Fruit fly (Drosophila melanogaster) whole organism, embryonic: ENCODE measurements around the gene CG14230.

Source experiments
- Antp ChIP-seq: fragments of 200-800 bp; sonication (Bioruptor generic); optimal IDR thresholded peaks from 3 replicates; lab custom pipeline; 2016; ENCODE audit warnings: missing biosample characterization, missing genetic modification characterization
- CG10209 ChIP-seq: fragments of 200-800 bp; sonication (Bioruptor generic); optimal IDR thresholded peaks from 3 replicates; lab custom pipeline; 2017; ENCODE audit warnings: missing biosample characterization, mild to moderate bottlenecking, missing genetic modification characterization, missing genetic modification reagents
- CG10274 ChIP-seq: fragments of 200-800 bp; sonication (Bioruptor generic); optimal IDR thresholded peaks from 3 replicates; lab custom pipeline; 2017; ENCODE audit warnings: missing biosample characterization, mild to moderate bottlenecking, missing genetic modification characterization
- CG10462 ChIP-seq: fragments of 200-800 bp; sonication (Bioruptor generic); optimal IDR thresholded peaks from 2 replicates; lab custom pipeline; 2016; ENCODE audit warnings: missing biosample characterization, missing genetic modification characterization
- CG10654 ChIP-seq: fragments of 200-800 bp; sonication (Bioruptor generic); optimal IDR thresholded peaks from 2 replicates; lab custom pipeline; 2016; ENCODE audit warnings: missing biosample characterization, missing genetic modification characterization
- CG11247 ChIP-seq: fragments of 200-800 bp; sonication (Bioruptor generic); IDR thresholded peaks from 2 replicates; pipeline ENCODE4 v1.3.6; 2022; ENCODE audit warnings: missing biosample characterization, missing genetic modification characterization
- CG11560 ChIP-seq: fragments of 200-800 bp; sonication (Bioruptor generic); IDR thresholded peaks from 3 replicates; pipeline ENCODE4 v1.3.6; 2022; ENCODE audit warnings: missing biosample characterization, missing genetic modification characterization
- CG11695 ChIP-seq: fragments of 200-800 bp; sonication (Bioruptor generic); IDR thresholded peaks from 3 replicates; pipeline ENCODE4 v1.3.6; 2022; ENCODE audit warnings: missing biosample characterization, missing genetic modification characterization
- CG12219 ChIP-seq: fragments of 200-800 bp; sonication (Bioruptor generic); optimal IDR thresholded peaks from 3 replicates; lab custom pipeline; 2018; ENCODE audit warnings: missing biosample characterization, mild to moderate bottlenecking, missing genetic modification characterization
- CG13123 ChIP-seq: fragments of 200-800 bp; sonication (Bioruptor generic); optimal IDR thresholded peaks from 2 replicates; lab custom pipeline; 2016; ENCODE audit warnings: missing biosample characterization, missing genetic modification characterization
- CG15479 ChIP-seq: fragments of 200-800 bp; sonication (Bioruptor generic); optimal IDR thresholded peaks from 3 replicates; lab custom pipeline; 2019; ENCODE audit warnings: missing biosample characterization, mild to moderate bottlenecking, missing genetic modification characterization, moderate library complexity
- CG17186 ChIP-seq: fragments of 200-800 bp; sonication (Bioruptor generic); optimal IDR thresholded peaks from 3 replicates; lab custom pipeline; 2017; ENCODE audit warnings: missing biosample characterization, missing genetic modification reagents, missing genetic modification characterization
- CG2678 ChIP-seq: fragments of 200-800 bp; sonication (Bioruptor generic); optimal IDR thresholded peaks from 3 replicates; lab custom pipeline; 2019; ENCODE audit warnings: missing biosample characterization, mild to moderate bottlenecking, missing genetic modification characterization, moderate library complexity
- CG31388 ChIP-seq: fragments of 200-800 bp; sonication (Bioruptor generic); optimal IDR thresholded peaks from 2 replicates; lab custom pipeline; 2016; ENCODE audit warnings: missing biosample characterization, missing genetic modification characterization
- CG3163 ChIP-seq: fragments of 200-800 bp; sonication (Bioruptor generic); optimal IDR thresholded peaks from 3 replicates; lab custom pipeline; 2016; ENCODE audit warnings: missing biosample characterization, missing genetic modification characterization
- CG3281 ChIP-seq: fragments of 200-800 bp; sonication (Bioruptor generic); optimal IDR thresholded peaks from 3 replicates; lab custom pipeline; 2017; ENCODE audit warnings: missing biosample characterization, mild to moderate bottlenecking, missing genetic modification characterization
- CG43689 ChIP-seq: fragments of 200-800 bp; sonication (Bioruptor generic); IDR thresholded peaks from 2 replicates; pipeline ENCODE4 v1.3.6; 2022; ENCODE audit warnings: missing biosample characterization, missing genetic modification characterization
- CG7271 ChIP-seq: fragments of 200-800 bp; sonication (Bioruptor generic); optimal IDR thresholded peaks from 2 replicates; lab custom pipeline; 2018; ENCODE audit warnings: missing biosample characterization, mild to moderate bottlenecking, missing genetic modification characterization, moderate library complexity
- CG7372 ChIP-seq: fragments of 200-800 bp; sonication (Bioruptor generic); IDR thresholded peaks from 2 replicates; pipeline ENCODE4 v1.3.6; 2022; ENCODE audit warnings: missing biosample characterization, missing genetic modification characterization
- CG8388 ChIP-seq: fragments of 200-800 bp; sonication (Bioruptor generic); optimal IDR thresholded peaks from 2 replicates; lab custom pipeline; 2019; ENCODE audit warnings: missing biosample characterization, mild to moderate bottlenecking, missing genetic modification characterization, moderate library complexity
- D19B ChIP-seq: fragments of 200-800 bp; sonication (Bioruptor generic); optimal IDR thresholded peaks from 2 replicates; lab custom pipeline; 2017; ENCODE audit warnings: missing biosample characterization, mild to moderate bottlenecking, missing genetic modification characterization
- Dek ChIP-seq: fragments of 200-800 bp; sonication (Bioruptor generic); optimal IDR thresholded peaks from 3 replicates; lab custom pipeline; 2019; ENCODE audit warnings: missing biosample characterization, mild to moderate bottlenecking, missing genetic modification characterization, moderate library complexity
- E2f1 ChIP-seq: fragments of 200-800 bp; sonication (Bioruptor generic); IDR thresholded peaks from 2 replicates; pipeline ENCODE4 v1.3.6; 2022; ENCODE audit warnings: missing biosample characterization, missing genetic modification characterization
- Fer1 ChIP-seq: fragments of 200-800 bp; sonication (Bioruptor generic); optimal IDR thresholded peaks from 2 replicates; lab custom pipeline; 2017; ENCODE audit warnings: missing biosample characterization, mild to moderate bottlenecking, missing genetic modification characterization
- HmgD ChIP-seq: fragments of 200-800 bp; sonication (Bioruptor generic); optimal IDR thresholded peaks from 3 replicates; lab custom pipeline; 2016; ENCODE audit warnings: missing biosample characterization, missing genetic modification characterization
- Hmr ChIP-seq: fragments of 200-800 bp; sonication (Bioruptor generic); optimal IDR thresholded peaks from 3 replicates; lab custom pipeline; 2017; ENCODE audit warnings: mild to moderate bottlenecking, missing biosample characterization, missing genetic modification reagents, missing genetic modification characterization
- Lpt ChIP-seq: fragments of >200 bp; optimal IDR thresholded peaks from 2 replicates; lab custom pipeline; 2018; ENCODE audit warnings: missing biosample characterization, missing genetic modification characterization
- MBD-R2 ChIP-seq: fragments of 200-800 bp; sonication (Bioruptor generic); IDR thresholded peaks from 2 replicates; pipeline ENCODE4 v1.3.6; 2022; ENCODE audit warnings: missing biosample characterization, missing genetic modification characterization
- Mad ChIP-seq: fragments of 200-800 bp; sonication (Bioruptor generic); optimal IDR thresholded peaks from 2 replicates; lab custom pipeline; 2016; ENCODE audit warnings: missing biosample characterization, missing genetic modification characterization
- NfI ChIP-seq: fragments of 200-800 bp; sonication (Bioruptor generic); optimal IDR thresholded peaks from 3 replicates; lab custom pipeline; 2018; ENCODE audit warnings: missing biosample characterization, mild to moderate bottlenecking, missing genetic modification characterization, moderate library complexity
- Oli ChIP-seq: fragments of 200-800 bp; sonication (Bioruptor generic); optimal IDR thresholded peaks from 2 replicates; lab custom pipeline; 2018; ENCODE audit warnings: missing biosample characterization, mild to moderate bottlenecking, missing genetic modification characterization, moderate library complexity
- ci ChIP-seq: fragments of 200-800 bp; sonication (Bioruptor generic); IDR thresholded peaks from 3 replicates; pipeline ENCODE4 v1.3.6; 2022; ENCODE audit warnings: missing biosample characterization, missing genetic modification characterization
- ems ChIP-seq: fragments of 200-800 bp; sonication (Bioruptor generic); optimal IDR thresholded peaks from 3 replicates; lab custom pipeline; 2016; ENCODE audit warnings: missing biosample characterization, missing genetic modification characterization
- gcm2 ChIP-seq: fragments of 200-800 bp; sonication (Bioruptor generic); optimal IDR thresholded peaks from 2 replicates; lab custom pipeline; 2016; ENCODE audit warnings: missing biosample characterization, missing genetic modification characterization
- hb ChIP-seq: fragments of 200-800 bp; sonication (Bioruptor generic); IDR thresholded peaks from 3 replicates; pipeline ENCODE4 v1.3.6; 2022; ENCODE audit warnings: missing biosample characterization, missing genetic modification characterization; ENCODE audit not compliant: partially characterized antibody
- hbn ChIP-seq: fragments of 200-800 bp; sonication (Bioruptor generic); IDR thresholded peaks from 2 replicates; pipeline ENCODE4 v1.3.6; 2022; ENCODE audit warnings: missing biosample characterization, missing genetic modification characterization; ENCODE audit not compliant: partially characterized antibody
- lbe ChIP-seq: fragments of 200-800 bp; sonication (Bioruptor generic); optimal IDR thresholded peaks from 2 replicates; lab custom pipeline; 2016; ENCODE audit warnings: missing biosample characterization, mild to moderate bottlenecking, missing genetic modification characterization
- otp ChIP-seq: fragments of 200-800 bp; sonication (Bioruptor generic); IDR thresholded peaks from 3 replicates; pipeline ENCODE4, ENCODE4 v1.3.6; 2022; ENCODE audit warnings: missing biosample characterization, missing genetic modification characterization
- peb ChIP-seq: fragments of 200-800 bp; sonication (Bioruptor generic); IDR thresholded peaks from 2 replicates; pipeline ENCODE4 v1.3.6; 2022; ENCODE audit warnings: missing biosample characterization, missing genetic modification characterization
- pho ChIP-seq: fragments of 200-800 bp; sonication (Bioruptor generic); optimal IDR thresholded peaks from 2 replicates; lab custom pipeline; 2016; ENCODE audit warnings: missing biosample characterization, missing genetic modification characterization
- sc ChIP-seq, 3 experiments: fragments of >200 bp in 2 of 3; fragments of 200-800 bp in 1 of 3; sonication (Bioruptor generic) in 1 of 3; optimal IDR thresholded peaks; 2 replicates in 2 of 3; 3 replicates in 1 of 3; lab custom pipeline; 2017; ENCODE audit warnings: mild to moderate bottlenecking in 1 of 3, missing biosample characterization in 1 of 3, missing genetic modification characterization in 1 of 3, missing genetic modification reagents in 1 of 3
- sens ChIP-seq: fragments of 200-800 bp; sonication (Bioruptor generic); peaks from one replicate; lab custom pipeline; 2016; ENCODE audit warnings: missing biosample characterization, missing genetic modification characterization
- sisA ChIP-seq: fragments of 200-800 bp; sonication (Bioruptor generic); IDR thresholded peaks from 2 replicates; pipeline ENCODE4 v1.3.6; 2022; ENCODE audit warnings: missing biosample characterization, missing genetic modification characterization
- sqz ChIP-seq: fragments of 200-800 bp; sonication (Bioruptor generic); optimal IDR thresholded peaks from 3 replicates; lab custom pipeline; 2018; ENCODE audit warnings: missing biosample characterization, mild to moderate bottlenecking, missing genetic modification characterization
- ssp ChIP-seq: fragments of 200-800 bp; sonication (Bioruptor generic); IDR thresholded peaks from 2 replicates; pipeline ENCODE4 v1.3.6; 2022; ENCODE audit warnings: missing biosample characterization, missing genetic modification characterization
- tio ChIP-seq: fragments of 200-800 bp; sonication (Bioruptor generic); optimal IDR thresholded peaks from 2 replicates; lab custom pipeline; 2017; ENCODE audit warnings: missing biosample characterization, missing genetic modification characterization, inconsistent platforms
- tll ChIP-seq, 2 experiments: fragments of 200-800 bp in 1 of 2; fragments of >200 bp in 1 of 2; sonication (Bioruptor generic) in 1 of 2; optimal IDR thresholded peaks; 2 replicates each; lab custom pipeline; 2017 to 2019; ENCODE audit warnings: missing biosample characterization in 2 of 2, missing genetic modification characterization in 2 of 2, mild to moderate bottlenecking in 1 of 2, moderate library complexity in 1 of 2
- trem ChIP-seq: fragments of 200-800 bp; optimal IDR thresholded peaks from 3 replicates; lab custom pipeline; 2019; ENCODE audit warnings: missing biosample characterization, mild to moderate bottlenecking, missing genetic modification characterization, moderate library complexity
- tup ChIP-seq: fragments of 200-800 bp; sonication (Bioruptor generic); optimal IDR thresholded peaks from 2 replicates; lab custom pipeline; 2016; ENCODE audit warnings: missing biosample characterization, mild to moderate bottlenecking, missing genetic modification characterization, moderate library complexity
- twi ChIP-seq: fragments of 200-800 bp; optimal IDR thresholded peaks from 2 replicates; lab custom pipeline; 2019; ENCODE audit warnings: missing biosample characterization, mild to moderate bottlenecking, missing genetic modification characterization, moderate library complexity
- wek ChIP-seq: fragments of 200-800 bp; sonication (Bioruptor generic); optimal IDR thresholded peaks from 3 replicates; lab custom pipeline; 2018; ENCODE audit warnings: missing biosample characterization, mild to moderate bottlenecking, missing genetic modification characterization, moderate library complexity
- zen ChIP-seq: fragments of 200-800 bp; sonication (Bioruptor generic); optimal IDR thresholded peaks from 3 replicates; lab custom pipeline; 2018; ENCODE audit warnings: missing biosample characterization, mild to moderate bottlenecking, missing genetic modification characterization, moderate library complexity

CG14230 gene

dm6 chrX:19748565-19748964, 44.6 kb downstream of the CG14230 start (continued):
- no peak for TF ChIP-seq Fer1 (GFP tag; lab: Kevin White, UChicago)
- TF ChIP-seq sens (GFP tag; lab: Kevin White, UChicago), result peak; percentile 16
- TF ChIP-seq CG10462 (GFP tag; lab: Kevin White, UChicago), result no peak
- TF ChIP-seq Antp (GFP tag; lab: Kevin White, UChicago), result peak; percentile 44
- TF ChIP-seq twi (tag; lab: Kevin White, UChicago), result no peak
- TF ChIP-seq CG10274, result no peak
- TF ChIP-seq CG11247 (GFP tag; lab: Robert Waterston, UW), result no peak
- peak; percentile 19 for TF ChIP-seq zen (tag; lab: Kevin White, UChicago)
- TF ChIP-seq hb, result no peak
- TF ChIP-seq CG10209 (GFP tag; lab: Kevin White, UChicago), result no peak
- no peak for TF ChIP-seq sqz
- TF ChIP-seq trem, result peak; percentile 63
- TF ChIP-seq ci (GFP tag; lab: Robert Waterston, UW), result no peak
- TF ChIP-seq Dek (tag; lab: Kevin White, UChicago), result no peak
- peak; percentile 68 for TF ChIP-seq CG17186 (GFP tag; lab: Kevin White, UChicago)
- no peak for TF ChIP-seq lbe (GFP tag; lab: Kevin White, UChicago)
- TF ChIP-seq HmgD (GFP tag; lab: Kevin White, UChicago), result no peak
- TF ChIP-seq CG31388 (GFP tag; lab: Kevin White, UChicago), result no peak
- TF ChIP-seq CG10654 (GFP tag; lab: Kevin White, UChicago), result no peak
- TF ChIP-seq E2f1 (GFP tag; lab: Robert Waterston, UW), result no peak
- TF ChIP-seq wek (GFP tag; lab: Kevin White, UChicago), result no peak
- TF ChIP-seq peb (GFP tag; lab: Robert Waterston, UW), result no peak
- TF ChIP-seq NfI (GFP tag; lab: Kevin White, UChicago), result no peak
- TF ChIP-seq CG11560, result no peak
- TF ChIP-seq tio (GFP tag; lab: Kevin White, UChicago), result no peak
- peak; percentile 4 for TF ChIP-seq pho
- TF ChIP-seq D19B (GFP tag; lab: Kevin White, UChicago), result no peak
- no peak for TF ChIP-seq sisA (GFP tag; lab: Robert Waterston, UW)
- TF ChIP-seq CG7271 (tag; lab: Kevin White, UChicago), result no peak
- TF ChIP-seq CG8388 (GFP tag; lab: Kevin White, UChicago), result no peak
- TF ChIP-seq CG2678 (tag; lab: Kevin White, UChicago), result no peak
- no peak for TF ChIP-seq hbn (GFP tag; lab: Robert Waterston, UW)
- TF ChIP-seq Mad, result no peak
- TF ChIP-seq MBD-R2, result peak; percentile 62
- TF ChIP-seq sc (optimal IDR thresholded peaks at IDR 0.05; lab: Kevin White, UChicago), result no peak
- no peak for TF ChIP-seq sc (GFP tag; optimal IDR thresholded peaks at IDR 0.05; lab: Kevin White, UChicago)
- TF ChIP-seq CG3163 (GFP tag; lab: Kevin White, UChicago), result no peak
- TF ChIP-seq Oli (tag; lab: Kevin White, UChicago), result no peak
- TF ChIP-seq ssp (GFP tag; lab: Robert Waterston, UW), result no peak
- TF ChIP-seq CG43689 (GFP tag; lab: Robert Waterston, UW), result no peak
- no peak for TF ChIP-seq gcm2 (GFP tag; lab: Kevin White, UChicago)
- no peak for TF ChIP-seq CG12219 (GFP tag; lab: Kevin White, UChicago)
- TF ChIP-seq CG3281, result no peak
- TF ChIP-seq tll (GFP tag; optimal IDR thresholded peaks at IDR 0.05; lab: Kevin White, UChicago), result no peak
- TF ChIP-seq Hmr (GFP tag; lab: Kevin White, UChicago), result peak; percentile 16
- TF ChIP-seq ems (GFP tag; lab: Kevin White, UChicago), result peak; percentile 17
- TF ChIP-seq otp (GFP tag; lab: Robert Waterston, UW), result no peak
- no peak for TF ChIP-seq CG7372 (GFP tag; lab: Robert Waterston, UW)
- TF ChIP-seq Lpt (GFP tag; lab: Kevin White, UChicago), result no peak
- TF ChIP-seq CG15479 (GFP tag; lab: Kevin White, UChicago), result peak; percentile 64
- TF ChIP-seq tup, result no peak
- no peak for TF ChIP-seq CG11695 (GFP tag; lab: Robert Waterston, UW)
- no peak for TF ChIP-seq CG13123 (GFP tag; lab: Kevin White, UChicago)
